Fruit fly (Drosophila melanogaster): Measurements from ENCODE around the gene sov.

Gene sov

DNA sequence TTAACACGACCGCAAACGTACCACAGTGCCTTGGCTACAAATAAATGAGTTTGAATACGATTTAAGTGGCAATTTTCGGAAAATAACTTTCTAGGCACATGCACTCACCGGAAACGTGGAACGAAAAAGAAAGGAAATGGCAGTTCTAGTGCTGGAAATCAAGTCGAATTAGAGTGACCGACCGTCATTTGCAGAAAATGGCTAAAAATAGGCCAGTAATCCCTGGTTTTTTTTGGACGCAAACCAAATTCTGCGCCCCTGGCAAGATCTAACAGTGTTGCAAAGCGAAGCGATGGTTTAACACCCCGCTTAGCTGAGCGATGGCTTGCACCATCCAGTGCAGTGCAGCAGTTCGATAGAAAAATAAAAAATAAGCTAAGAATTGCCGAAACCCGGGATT, 12.0 kb upstream of the sov start, which contains the start of gene RpL17 (continued):
- TF ChIP-seq ss (GFP tag; optimal IDR thresholded peaks at IDR 0.05) (peak; percentile 59 to 82), CG10631 (GFP tag; optimal IDR thresholded peaks at IDR 0.05) (peak; percentile 47), CG15336 (GFP tag; IDR thresholded peaks at IDR 0.05) (peak; percentile 27; the same call in 1 of the 2 replicates), Hr38 (GFP tag; optimal IDR thresholded peaks at IDR 0.05) (no peak), Lpt (GFP tag; optimal IDR thresholded peaks at IDR 0.05) (no peak), CG8632 (GFP tag; optimal IDR thresholded peaks at IDR 0.05) (peak; percentile 69), Met (GFP tag; optimal IDR thresholded peaks at IDR 0.05) (peak; percentile 74), Smox (GFP tag; optimal IDR thresholded peaks at IDR 0.05) (peak; percentile 73), Ets96B (tag; optimal IDR thresholded peaks at IDR 0.05) (no peak), CG8119 (GFP tag; IDR thresholded peaks at IDR 0.05) (peak; percentile 42; the same call in 1 of the 3 replicates), acj6 (GFP tag; optimal IDR thresholded peaks at IDR 0.05) (peak; percentile 65), CG6276 (GFP tag; optimal IDR thresholded peaks at IDR 0.05) (no peak), dac (GFP tag; optimal IDR thresholded peaks at IDR 0.05) (peak; percentile 44), salr (GFP tag; optimal IDR thresholded peaks at IDR 0.05) (peak in 1 of 2 experiments; percentile 75), eg (GFP tag; IDR thresholded peaks at IDR 0.05) (peak; percentile 84), Eip93F (GFP tag; optimal IDR thresholded peaks at IDR 0.05) (no peak), CG10669 (GFP tag; optimal IDR thresholded peaks at IDR 0.05) (peak; percentile 65), Sox15 (GFP tag; optimal IDR thresholded peaks at IDR 0.05) (peak; percentile 14), CG7368 (GFP tag; optimal IDR thresholded peaks at IDR 0.05) (peak; percentile 74), CG9139 (GFP tag; optimal IDR thresholded peaks at IDR 0.05) (peak; percentile 65), Hr39 (GFP tag; optimal IDR thresholded peaks at IDR 0.05) (peak; percentile 73), cyc (GFP tag; optimal IDR thresholded peaks at IDR 0.05) (peak; percentile 73), svp (GFP tag) (peak; percentile 82), CG3032 (tag; optimal IDR thresholded peaks at IDR 0.05) (peak; percentile 29), CG1621 (tag; optimal IDR thresholded peaks at IDR 0.05) (peak; percentile 63), CG6792 (GFP tag; optimal IDR thresholded peaks at IDR 0.05) (peak; percentile 63), pdm3 (GFP tag; optimal IDR thresholded peaks at IDR 0.05) (peak; percentile 75)

- TF ChIP-seq Sox14 (GFP tag; optimal IDR thresholded peaks at IDR 0.05) (peak; percentile 72), Sox15 (GFP tag; optimal IDR thresholded peaks at IDR 0.05) (no peak), CG6276 (GFP tag; optimal IDR thresholded peaks at IDR 0.05) (no peak), Lpt (GFP tag; optimal IDR thresholded peaks at IDR 0.05) (no peak), spab (GFP tag; optimal IDR thresholded peaks at IDR 0.05) (peak; percentile 31), CG10669 (GFP tag; optimal IDR thresholded peaks at IDR 0.05) (peak; percentile 57), fd85E (GFP tag; optimal IDR thresholded peaks at IDR 0.05) (no peak), CG6163 (GFP tag; IDR thresholded peaks at IDR 0.05) (peak; percentile 74), Blimp-1 (GFP tag; optimal IDR thresholded peaks at IDR 0.05) (no peak), Hr4 (GFP tag; optimal IDR thresholded peaks at IDR 0.05) (peak; percentile 16), Smox (GFP tag; optimal IDR thresholded peaks at IDR 0.05) (peak; percentile 13), Ets96B (tag; optimal IDR thresholded peaks at IDR 0.05) (peak; percentile 55), fd59A (GFP tag; optimal IDR thresholded peaks at IDR 0.05) (peak; percentile 35), Ets21C (GFP tag; optimal IDR thresholded peaks at IDR 0.05) (no peak), fkh (GFP tag; optimal IDR thresholded peaks at IDR 0.05) (no peak), eg (GFP tag; IDR thresholded peaks at IDR 0.05) (peak; percentile 71), achi (GFP tag; optimal IDR thresholded peaks at IDR 0.05) (peak; percentile 48), net (GFP tag; optimal IDR thresholded peaks at IDR 0.05) (peak; percentile 2), OdsH (GFP tag; optimal IDR thresholded peaks at IDR 0.05) (peak; percentile 39), CG11762 (GFP tag; optimal IDR thresholded peaks at IDR 0.05; ENCODE audit: insufficient read depth) (no peak), CG32006 (GFP tag; optimal IDR thresholded peaks at IDR 0.05) (peak; percentile 57), CG15336 (GFP tag; IDR thresholded peaks at IDR 0.05) (peak; percentile 60; the same call in 1 of the 2 replicates), CG1621 (tag; optimal IDR thresholded peaks at IDR 0.05) (peak; percentile 7), CG6792 (GFP tag; optimal IDR thresholded peaks at IDR 0.05) (peak; percentile 22), salr (GFP tag; optimal IDR thresholded peaks at IDR 0.05) (peak in 1 of 2 experiments; percentile 35), CG6854 (GFP tag; optimal IDR thresholded peaks at IDR 0.05) (no peak), ss (GFP tag; optimal IDR thresholded peaks at IDR 0.05) (no peak), cyc (GFP tag; optimal IDR thresholded peaks at IDR 0.05) (peak; percentile 37), Eip75B (GFP tag; optimal IDR thresholded peaks at IDR 0.05) (peak; percentile 50), topi (GFP tag; optimal IDR thresholded peaks at IDR 0.05) (peak; percentile 46), Met (GFP tag; optimal IDR thresholded peaks at IDR 0.05) (peak; percentile 58), CG4318 (GFP tag; optimal IDR thresholded peaks at IDR 0.05) (peak; percentile 18), CG11902 (GFP tag; optimal IDR thresholded peaks at IDR 0.05) (no peak), lz (GFP tag; optimal IDR thresholded peaks at IDR 0.05) (peak; percentile 31), CG31627 (GFP tag; optimal IDR thresholded peaks at IDR 0.05) (peak; percentile 7), esn (GFP tag; optimal IDR thresholded peaks at IDR 0.05) (peak; percentile 44)
Measured at dm6 chrX:6745547-6745946, 10.6 kb upstream of the sov start.

Data from whole organism, prepupa.